Fruit fly (Drosophila melanogaster) whole organism, prepupa: ENCODE measurements around the gene CG14153.

Experiments
- Blimp-1 ChIP-seq: fragments of 200-800 bp; sonication (Bioruptor generic); optimal IDR thresholded peaks from 3 replicates; lab custom pipeline; 2017; ENCODE audit warnings: missing biosample characterization, missing genetic modification characterization, mild to moderate bottlenecking, moderate library complexity, missing genetic modification reagents
- CG11294 ChIP-seq: fragments of 200-800 bp; sonication (Bioruptor generic); IDR thresholded peaks from 2 replicates; pipeline ENCODE4 v1.3.6; 2022; ENCODE audit warnings: missing biosample characterization, missing genetic modification characterization
- CG11902 ChIP-seq: fragments of 200-800 bp; sonication (Bioruptor generic); optimal IDR thresholded peaks from 3 replicates; lab custom pipeline; 2016; ENCODE audit warnings: missing biosample characterization, missing genetic modification characterization
- CG15336 ChIP-seq: fragments of 200-800 bp; sonication (Bioruptor generic); IDR thresholded peaks from 2 replicates; pipeline ENCODE4 v1.3.6; 2022; ENCODE audit warnings: missing biosample characterization, missing genetic modification characterization
- CG1621 ChIP-seq: fragments of 200-800 bp; sonication (Bioruptor generic); optimal IDR thresholded peaks from 3 replicates; lab custom pipeline; 2018; ENCODE audit warnings: missing biosample characterization, mild to moderate bottlenecking, missing genetic modification characterization
- CG3032 ChIP-seq: fragments of 200-800 bp; optimal IDR thresholded peaks from 2 replicates; lab custom pipeline; 2019; ENCODE audit warnings: missing biosample characterization, mild to moderate bottlenecking, missing genetic modification characterization, moderate library complexity
- CG32006 ChIP-seq: fragments of 200-800 bp; sonication (Bioruptor generic); optimal IDR thresholded peaks from 3 replicates; lab custom pipeline; 2017; ENCODE audit warnings: missing biosample characterization, mild to moderate bottlenecking, missing genetic modification characterization
- CG34406 ChIP-seq: fragments of 200-800 bp; sonication (Bioruptor generic); optimal IDR thresholded peaks from 3 replicates; lab custom pipeline; 2016; ENCODE audit warnings: missing biosample characterization, missing genetic modification characterization
- CG4318 ChIP-seq: fragments of 200-800 bp; sonication (Bioruptor generic); optimal IDR thresholded peaks from 3 replicates; lab custom pipeline; 2017; ENCODE audit warnings: missing biosample characterization, mild to moderate bottlenecking, missing genetic modification characterization
- CG6163 ChIP-seq: fragments of 200-800 bp; sonication (Bioruptor generic); IDR thresholded peaks from 3 replicates; pipeline ENCODE4 v1.3.6; 2022; ENCODE audit warnings: missing biosample characterization, missing genetic modification characterization
- CG6276 ChIP-seq: fragments of 200-800 bp; sonication (Bioruptor generic); optimal IDR thresholded peaks from 2 replicates; lab custom pipeline; 2017; ENCODE audit warnings: missing biosample characterization, mild to moderate bottlenecking, missing genetic modification characterization
- CG7368 ChIP-seq: fragments of 200-800 bp; sonication (Bioruptor generic); optimal IDR thresholded peaks from 3 replicates; lab custom pipeline; 2016; ENCODE audit warnings: missing biosample characterization, missing genetic modification characterization
- CG8119 ChIP-seq: fragments of 200-800 bp; sonication (Bioruptor generic); IDR thresholded peaks from 3 replicates; pipeline ENCODE4 v1.3.6; 2022; ENCODE audit warnings: missing biosample characterization, missing genetic modification characterization
- CG8319 ChIP-seq: fragments of 200-800 bp; sonication (Bioruptor generic); optimal IDR thresholded peaks from 3 replicates; lab custom pipeline; 2016; ENCODE audit warnings: missing biosample characterization, missing genetic modification characterization
- CG8632 ChIP-seq: fragments of 200-800 bp; sonication (Bioruptor generic); optimal IDR thresholded peaks from 3 replicates; lab custom pipeline; 2016; ENCODE audit warnings: missing biosample characterization, missing genetic modification characterization
- CG9139 ChIP-seq: fragments of 200-800 bp; sonication (Bioruptor generic); optimal IDR thresholded peaks from 3 replicates; lab custom pipeline; 2017; ENCODE audit warnings: missing biosample characterization, mild to moderate bottlenecking, missing genetic modification characterization
- Eip78C ChIP-seq: fragments of 200-800 bp; sonication (Bioruptor generic); peaks from one replicate; lab custom pipeline; 2016; ENCODE audit warnings: missing biosample characterization, missing genetic modification characterization
- Ets21C ChIP-seq: fragments of 200-800 bp; sonication (Bioruptor generic); optimal IDR thresholded peaks from 3 replicates; lab custom pipeline; 2016; ENCODE audit warnings: missing biosample characterization, missing genetic modification characterization
- Ets96B ChIP-seq: fragments of 200-800 bp; optimal IDR thresholded peaks from 2 replicates; lab custom pipeline; 2019; ENCODE audit warnings: missing biosample characterization, mild to moderate bottlenecking, missing genetic modification characterization, moderate library complexity
- Hr39 ChIP-seq: fragments of 200-800 bp; sonication (Bioruptor generic); optimal IDR thresholded peaks from 2 replicates; lab custom pipeline; 2016; ENCODE audit warnings: missing biosample characterization, missing genetic modification characterization
- Hr4 ChIP-seq: fragments of 200-800 bp; sonication (Bioruptor generic); optimal IDR thresholded peaks from 3 replicates; lab custom pipeline; 2016; ENCODE audit warnings: missing biosample characterization, missing genetic modification characterization
- Lpt ChIP-seq: fragments of 200-800 bp; sonication (Bioruptor generic); optimal IDR thresholded peaks from 3 replicates; lab custom pipeline; 2016; ENCODE audit warnings: missing biosample characterization, missing genetic modification characterization
- Met ChIP-seq: fragments of 200-800 bp; sonication (Bioruptor generic); optimal IDR thresholded peaks from 3 replicates; lab custom pipeline; 2016; ENCODE audit warnings: missing biosample characterization, missing genetic modification characterization
- OdsH ChIP-seq: fragments of 200-800 bp; sonication (Bioruptor generic); optimal IDR thresholded peaks from 3 replicates; lab custom pipeline; 2016; ENCODE audit warnings: missing biosample characterization, missing genetic modification characterization
- Smox ChIP-seq: fragments of 200-800 bp; sonication (Bioruptor generic); optimal IDR thresholded peaks from 3 replicates; lab custom pipeline; 2016; ENCODE audit warnings: missing biosample characterization, missing genetic modification characterization
- Sox102F ChIP-seq: fragments of 200-800 bp; sonication (Bioruptor generic); optimal IDR thresholded peaks from 2 replicates; lab custom pipeline; 2016; ENCODE audit warnings: missing biosample characterization, mild to moderate bottlenecking, missing genetic modification characterization
- Sox14 ChIP-seq: fragments of 200-800 bp; sonication (Bioruptor generic); optimal IDR thresholded peaks from 3 replicates; lab custom pipeline; 2016; ENCODE audit warnings: missing biosample characterization, missing genetic modification characterization
- acj6 ChIP-seq: fragments of 200-800 bp; sonication (Bioruptor generic); optimal IDR thresholded peaks from 3 replicates; lab custom pipeline; 2016; ENCODE audit warnings: missing biosample characterization, missing genetic modification characterization
- cyc ChIP-seq: fragments of 200-800 bp; sonication (Bioruptor generic); optimal IDR thresholded peaks from 3 replicates; lab custom pipeline; 2016; ENCODE audit warnings: missing biosample characterization, missing genetic modification characterization
- dsx ChIP-seq: fragments of 200-800 bp; optimal IDR thresholded peaks from 3 replicates; lab custom pipeline; 2019; ENCODE audit warnings: missing biosample characterization, mild to moderate bottlenecking, missing genetic modification characterization, moderate library complexity; ENCODE audit not compliant: poor library complexity, severe bottlenecking
- eg ChIP-seq: fragments of 200-800 bp; sonication (Bioruptor generic); IDR thresholded peaks from 3 replicates; pipeline ENCODE4 v1.3.6; 2022; ENCODE audit warnings: missing biosample characterization, missing genetic modification characterization
- esn ChIP-seq: fragments of 200-800 bp; sonication (Bioruptor generic); optimal IDR thresholded peaks from 2 replicates; lab custom pipeline; 2016; ENCODE audit warnings: missing biosample characterization, mild to moderate bottlenecking, missing genetic modification characterization, moderate library complexity
- fd59A ChIP-seq: fragments of 200-800 bp; sonication (Bioruptor generic); optimal IDR thresholded peaks from 2 replicates; lab custom pipeline; 2017; ENCODE audit warnings: missing biosample characterization, mild to moderate bottlenecking, missing genetic modification characterization, missing genetic modification reagents
- fkh ChIP-seq: fragments of 200-800 bp; sonication (Bioruptor generic); optimal IDR thresholded peaks from 3 replicates; lab custom pipeline; 2017; ENCODE audit warnings: missing biosample characterization, mild to moderate bottlenecking, missing genetic modification characterization, moderate library complexity
- net ChIP-seq: fragments of 200-800 bp; sonication (Bioruptor generic); optimal IDR thresholded peaks from 3 replicates; lab custom pipeline; 2016; ENCODE audit warnings: missing biosample characterization, missing genetic modification characterization
- salr ChIP-seq, 2 experiments: fragments of 200-800 bp; sonication (Bioruptor generic); optimal IDR thresholded peaks; 3 replicates each; lab custom pipeline; 2016 to 2018; ENCODE audit warnings: missing biosample characterization in 2 of 2, missing genetic modification characterization in 2 of 2, mild to moderate bottlenecking in 1 of 2
- ss ChIP-seq, 2 experiments: fragments of 200-800 bp; sonication (Bioruptor generic); optimal IDR thresholded peaks; 2 replicates in 1 of 2; 3 replicates in 1 of 2; lab custom pipeline; 2017 to 2018; ENCODE audit warnings: mild to moderate bottlenecking in 2 of 2, missing biosample characterization in 2 of 2, missing genetic modification characterization in 2 of 2, moderate library complexity in 1 of 2
- topi ChIP-seq: fragments of 200-800 bp; sonication (Bioruptor generic); optimal IDR thresholded peaks from 3 replicates; lab custom pipeline; 2016; ENCODE audit warnings: missing biosample characterization, missing genetic modification characterization
- vri ChIP-seq: fragments of 200-800 bp; sonication (Bioruptor generic); optimal IDR thresholded peaks from 3 replicates; lab custom pipeline; 2016; ENCODE audit warnings: missing biosample characterization, mild to moderate bottlenecking, missing genetic modification characterization

The CG14153 gene

dm6 chr3L:10656451-10657198, 13.3 kb downstream of the CG14153 start (continued):
- TF ChIP-seq CG8319 (no peak), CG8119 (GFP tag; lab: Robert Waterston, UW) (no peak), Lpt (GFP tag; lab: Kevin White, UChicago) (no peak), CG7368 (GFP tag; lab: Kevin White, UChicago) (peak; percentile 53), Sox102F (GFP tag; lab: Kevin White, UChicago) (peak; percentile 15), ss (GFP tag; optimal IDR thresholded peaks at IDR 0.05; lab: Kevin White, UChicago) (peak; percentile 29 to 64), Hr39 (GFP tag; lab: Kevin White, UChicago) (no peak), CG8632 (peak; percentile 56), topi (peak; percentile 31), esn (GFP tag; lab: Kevin White, UChicago) (peak; percentile 44), Sox14 (peak; percentile 3), CG11294 (GFP tag; lab: Robert Waterston, UW) (no peak), vri (peak; percentile 11), Ets21C (GFP tag; lab: Kevin White, UChicago) (no peak), Ets96B (tag; lab: Kevin White, UChicago) (peak; percentile 16), fkh (GFP tag; lab: Kevin White, UChicago) (peak; percentile 97), cyc (no peak), Smox (GFP tag; lab: Kevin White, UChicago) (peak; percentile 18), net (GFP tag; lab: Kevin White, UChicago) (peak; percentile 49), CG9139 (GFP tag; lab: Kevin White, UChicago) (peak; percentile 47), Hr4 (no peak), OdsH (GFP tag; lab: Kevin White, UChicago) (peak; percentile 62), CG1621 (tag; lab: Kevin White, UChicago) (peak; percentile 53), salr (GFP tag; optimal IDR thresholded peaks at IDR 0.05; lab: Kevin White, UChicago) (peak in 1 of 2 experiments; percentile 26), CG11902 (no peak), fd59A (GFP tag; lab: Kevin White, UChicago) (no peak), CG34406 (peak; percentile 23), Met (peak; percentile 49), Eip78C (GFP tag; lab: Kevin White, UChicago) (peak; percentile 86), CG3032 (tag; lab: Kevin White, UChicago) (peak; percentile 8), CG32006 (GFP tag; lab: Kevin White, UChicago) (peak; percentile 7), CG6163 (GFP tag; lab: Robert Waterston, UW) (peak; percentile 71), acj6 (GFP tag; lab: Kevin White, UChicago) (peak; percentile 53), CG6276 (no peak), Blimp-1 (GFP tag; lab: Kevin White, UChicago) (no peak), CG4318 (GFP tag; lab: Kevin White, UChicago) (no peak)

dm6 chr3L:10657311-10657710, 14.0 kb downstream of the CG14153 start:
- TF ChIP-seq CG1621 (tag; lab: Kevin White, UChicago) (no peak), CG6276 (peak; percentile 34), topi (no peak), Eip78C (GFP tag; lab: Kevin White, UChicago) (peak; percentile 48), eg (peak; percentile 54; the same call in 2 of the 3 replicates), CG6163 (GFP tag; lab: Robert Waterston, UW) (peak; percentile 27; the same call in 1 of the 3 replicates), Lpt (GFP tag; lab: Kevin White, UChicago) (no peak), CG15336 (GFP tag; lab: Robert Waterston, UW) (peak; percentile 29; the same call in 1 of the 2 replicates), dsx (GFP tag; lab: Kevin White, UChicago) (no peak)
